Fruit fly (Drosophila melanogaster): ENCODE measurements around the gene BBS5.
A peak's percentile ranks its signal among the peaks of the same experiment; 100 is the strongest.

Gene BBS5

dm6 chr3R:4806318-4806757, 9.8 kb upstream of the BBS5 start (continued):
- TF ChIP-seq Ets65A (GFP tag) (no peak), D19A (tag; optimal IDR thresholded peaks at IDR 0.05) (peak; percentile 35), CG1233 (GFP tag; optimal IDR thresholded peaks at IDR 0.05) (peak; percentile 70), HHEX (GFP tag; optimal IDR thresholded peaks at IDR 0.05) (peak; percentile 80), ranshi (GFP tag; IDR thresholded peaks at IDR 0.05) (no peak), ara (GFP tag; IDR thresholded peaks at IDR 0.05) (no peak), CG12942 (GFP tag; optimal IDR thresholded peaks at IDR 0.05) (peak; percentile 24), CG15073 (GFP tag; optimal IDR thresholded peaks at IDR 0.05) (no peak), CG4730 (GFP tag; IDR thresholded peaks at IDR 0.05) (no peak), toy (GFP tag; IDR thresholded peaks at IDR 0.05) (no peak), CG6791 (GFP tag; IDR thresholded peaks at IDR 0.05; ENCODE audit: partially characterized antibody) (no peak), CG16779 (GFP tag; IDR thresholded peaks at IDR 0.05) (no peak), CG13296 (GFP tag; optimal IDR thresholded peaks at IDR 0.05) (peak; percentile 83), CG10543 (GFP tag; optimal IDR thresholded peaks at IDR 0.05) (peak; percentile 73), Taf1 (GFP tag; IDR thresholded peaks at IDR 0.05) (no peak), Hr3 (GFP tag; optimal IDR thresholded peaks at IDR 0.05) (no peak), maf-S (GFP tag; optimal IDR thresholded peaks at IDR 0.05) (peak; percentile 70), CG6854 (GFP tag; optimal IDR thresholded peaks at IDR 0.05) (peak; percentile 78), psq (GFP tag; optimal IDR thresholded peaks at IDR 0.05) (peak; percentile 70), CG4360 (GFP tag; IDR thresholded peaks at IDR 0.05) (peak; percentile 58), CG1024 (GFP tag; IDR thresholded peaks at IDR 0.05) (peak; percentile 52; the same call in 1 of the 2 replicates), bsh (GFP tag; optimal IDR thresholded peaks at IDR 0.05) (peak; percentile 15 to 66), CG16813 (GFP tag; IDR thresholded peaks at IDR 0.05; ENCODE audit: partially characterized antibody) (no peak), CG17829 (tag; optimal IDR thresholded peaks at IDR 0.05) (peak; percentile 35), CG13123 (GFP tag; optimal IDR thresholded peaks at IDR 0.05) (peak; percentile 72), CG17359 (tag; optimal IDR thresholded peaks at IDR 0.05) (peak; percentile 78), bcd (GFP tag; optimal IDR thresholded peaks at IDR 0.05) (peak; percentile 54), Fer3 (tag; optimal IDR thresholded peaks at IDR 0.05) (peak; percentile 59), NfI (GFP tag; optimal IDR thresholded peaks at IDR 0.05) (no peak), ato (GFP tag; IDR thresholded peaks at IDR 0.05; ENCODE audit: partially characterized antibody) (no peak), Ptx1 (GFP tag; IDR thresholded peaks at IDR 0.05) (0 out of 2 replicates have a peak, but pooled peaks have one; percentile 15), Meics (GFP tag; optimal IDR thresholded peaks at IDR 0.05) (peak; percentile 68), cad (GFP tag; optimal IDR thresholded peaks at IDR 0.05) (no peak), HLH4C (GFP tag; IDR thresholded peaks at IDR 0.05; ENCODE audit: partially characterized antibody) (0 out of 3 replicates have a peak, but pooled peaks have one; percentile 38), MESR4 (GFP tag; optimal IDR thresholded peaks at IDR 0.05) (peak; percentile 6), croc (GFP tag; conservative IDR thresholded peaks at IDR 0.05) (no peak), CG10462 (GFP tag; optimal IDR thresholded peaks at IDR 0.05) (peak; percentile 34), CG30020 (tag; optimal IDR thresholded peaks at IDR 0.05) (no peak), Sry-δ (GFP tag; optimal IDR thresholded peaks at IDR 0.05) (peak; percentile 17), ttk (GFP tag; IDR thresholded peaks at IDR 0.05) (no peak), CG18764 (GFP tag; optimal IDR thresholded peaks at IDR 0.05) (peak; percentile 57), eyg (GFP tag; optimal IDR thresholded peaks at IDR 0.05) (peak; percentile 41), pan (optimal IDR thresholded peaks at IDR 0.05) (no peak), pan (GFP tag; optimal IDR thresholded peaks at IDR 0.05 in 1 of 2, IDR thresholded peaks at IDR 0.05 in 1 of 2) (peak in 1 of 2 experiments; percentile 38), shn (GFP tag; optimal IDR thresholded peaks at IDR 0.05) (peak; percentile 62), Hmr (GFP tag; optimal IDR thresholded peaks at IDR 0.05) (peak; percentile 79), Bdp1 (GFP tag; optimal IDR thresholded peaks at IDR 0.05) (peak; percentile 48), CG14860 (GFP tag; IDR thresholded peaks at IDR 0.05; ENCODE audit: partially characterized antibody) (no peak), pum (GFP tag; optimal IDR thresholded peaks at IDR 0.05) (peak; percentile 16), CG8388 (GFP tag; optimal IDR thresholded peaks at IDR 0.05) (peak; percentile 35), cato (GFP tag; optimal IDR thresholded peaks at IDR 0.05; ENCODE audit: borderline replicate concordance) (no peak)
